Fruit fly (Drosophila melanogaster) whole organism, prepupa: Measurements from ENCODE around the gene Unc50.
A peak's percentile ranks its signal among the peaks of the same experiment; 100 is the strongest.

Experiments used
- Blimp-1 ChIP-seq: fragments of 200-800 bp; sonication (Bioruptor generic); optimal IDR thresholded peaks from 3 replicates; lab custom pipeline; 2017; ENCODE audit warnings: missing biosample characterization, missing genetic modification characterization, mild to moderate bottlenecking, moderate library complexity, missing genetic modification reagents
- CG10631 ChIP-seq: fragments of 200-800 bp; sonication (Bioruptor generic); optimal IDR thresholded peaks from 2 replicates; lab custom pipeline; 2016; ENCODE audit warnings: missing biosample characterization, missing genetic modification characterization
- CG10669 ChIP-seq: fragments of 200-800 bp; sonication (Bioruptor generic); optimal IDR thresholded peaks from 3 replicates; lab custom pipeline; 2018; ENCODE audit warnings: missing biosample characterization, mild to moderate bottlenecking, missing genetic modification characterization, moderate library complexity
- CG11294 ChIP-seq: fragments of 200-800 bp; sonication (Bioruptor generic); IDR thresholded peaks from 2 replicates; pipeline ENCODE4 v1.3.6; 2022; ENCODE audit warnings: missing biosample characterization, missing genetic modification characterization
- CG11762 ChIP-seq: fragments of 200-800 bp; sonication (Bioruptor generic); optimal IDR thresholded peaks from 3 replicates; lab custom pipeline; 2016; ENCODE audit warnings: missing biosample characterization, missing genetic modification characterization; ENCODE audit not compliant: insufficient read depth
- CG15336 ChIP-seq: fragments of 200-800 bp; sonication (Bioruptor generic); IDR thresholded peaks from 2 replicates; pipeline ENCODE4 v1.3.6; 2022; ENCODE audit warnings: missing biosample characterization, missing genetic modification characterization
- CG16779 ChIP-seq: fragments of 200-800 bp; sonication (Bioruptor generic); optimal IDR thresholded peaks from 3 replicates; lab custom pipeline; 2017; ENCODE audit warnings: missing biosample characterization, mild to moderate bottlenecking, missing genetic modification characterization
- CG31627 ChIP-seq: fragments of 200-800 bp; sonication (Bioruptor generic); optimal IDR thresholded peaks from 3 replicates; lab custom pipeline; 2016; ENCODE audit warnings: missing biosample characterization, missing genetic modification characterization
- CG4318 ChIP-seq: fragments of 200-800 bp; sonication (Bioruptor generic); optimal IDR thresholded peaks from 3 replicates; lab custom pipeline; 2017; ENCODE audit warnings: missing biosample characterization, mild to moderate bottlenecking, missing genetic modification characterization
- CG6163 ChIP-seq: fragments of 200-800 bp; sonication (Bioruptor generic); IDR thresholded peaks from 3 replicates; pipeline ENCODE4 v1.3.6; 2022; ENCODE audit warnings: missing biosample characterization, missing genetic modification characterization
- CG6276 ChIP-seq: fragments of 200-800 bp; sonication (Bioruptor generic); optimal IDR thresholded peaks from 2 replicates; lab custom pipeline; 2017; ENCODE audit warnings: missing biosample characterization, mild to moderate bottlenecking, missing genetic modification characterization
- CG6808 ChIP-seq: fragments of 200-800 bp; sonication (Bioruptor generic); optimal IDR thresholded peaks from 3 replicates; lab custom pipeline; 2017; ENCODE audit warnings: missing biosample characterization, missing genetic modification characterization, mild to moderate bottlenecking, moderate library complexity, missing genetic modification reagents
- CG6854 ChIP-seq: fragments of 200-800 bp; sonication (Bioruptor generic); optimal IDR thresholded peaks from 2 replicates; lab custom pipeline; 2017; ENCODE audit warnings: missing biosample characterization, mild to moderate bottlenecking, missing genetic modification characterization
- CG7368 ChIP-seq: fragments of 200-800 bp; sonication (Bioruptor generic); optimal IDR thresholded peaks from 3 replicates; lab custom pipeline; 2016; ENCODE audit warnings: missing biosample characterization, missing genetic modification characterization
- CG8119 ChIP-seq: fragments of 200-800 bp; sonication (Bioruptor generic); IDR thresholded peaks from 3 replicates; pipeline ENCODE4 v1.3.6; 2022; ENCODE audit warnings: missing biosample characterization, missing genetic modification characterization
- CG8319 ChIP-seq: fragments of 200-800 bp; sonication (Bioruptor generic); optimal IDR thresholded peaks from 3 replicates; lab custom pipeline; 2016; ENCODE audit warnings: missing biosample characterization, missing genetic modification characterization
- CG9139 ChIP-seq: fragments of 200-800 bp; sonication (Bioruptor generic); optimal IDR thresholded peaks from 3 replicates; lab custom pipeline; 2017; ENCODE audit warnings: missing biosample characterization, mild to moderate bottlenecking, missing genetic modification characterization
- Eip75B ChIP-seq: fragments of 200-800 bp; sonication (Bioruptor generic); optimal IDR thresholded peaks from 3 replicates; lab custom pipeline; 2016; ENCODE audit warnings: missing biosample characterization, missing genetic modification characterization
- Eip78C ChIP-seq: fragments of 200-800 bp; sonication (Bioruptor generic); peaks from one replicate; lab custom pipeline; 2016; ENCODE audit warnings: missing biosample characterization, missing genetic modification characterization
- Ets21C ChIP-seq: fragments of 200-800 bp; sonication (Bioruptor generic); optimal IDR thresholded peaks from 3 replicates; lab custom pipeline; 2016; ENCODE audit warnings: missing biosample characterization, missing genetic modification characterization
- Ets96B ChIP-seq: fragments of 200-800 bp; optimal IDR thresholded peaks from 2 replicates; lab custom pipeline; 2019; ENCODE audit warnings: missing biosample characterization, mild to moderate bottlenecking, missing genetic modification characterization, moderate library complexity
- Hr38 ChIP-seq: sonication (Bioruptor generic); optimal IDR thresholded peaks from 2 replicates; lab custom pipeline; 2016; ENCODE audit warnings: missing biosample characterization, missing genetic modification characterization
- Hr39 ChIP-seq: fragments of 200-800 bp; sonication (Bioruptor generic); optimal IDR thresholded peaks from 2 replicates; lab custom pipeline; 2016; ENCODE audit warnings: missing biosample characterization, missing genetic modification characterization
- Hr4 ChIP-seq: fragments of 200-800 bp; sonication (Bioruptor generic); optimal IDR thresholded peaks from 3 replicates; lab custom pipeline; 2016; ENCODE audit warnings: missing biosample characterization, missing genetic modification characterization
- Lpt ChIP-seq: fragments of 200-800 bp; sonication (Bioruptor generic); optimal IDR thresholded peaks from 3 replicates; lab custom pipeline; 2016; ENCODE audit warnings: missing biosample characterization, missing genetic modification characterization
- Met ChIP-seq: fragments of 200-800 bp; sonication (Bioruptor generic); optimal IDR thresholded peaks from 3 replicates; lab custom pipeline; 2016; ENCODE audit warnings: missing biosample characterization, missing genetic modification characterization
- OdsH ChIP-seq: fragments of 200-800 bp; sonication (Bioruptor generic); optimal IDR thresholded peaks from 3 replicates; lab custom pipeline; 2016; ENCODE audit warnings: missing biosample characterization, missing genetic modification characterization
- Sox14 ChIP-seq: fragments of 200-800 bp; sonication (Bioruptor generic); optimal IDR thresholded peaks from 3 replicates; lab custom pipeline; 2016; ENCODE audit warnings: missing biosample characterization, missing genetic modification characterization
- Sox15 ChIP-seq: fragments of 200-800 bp; sonication (Bioruptor generic); optimal IDR thresholded peaks from 3 replicates; lab custom pipeline; 2016; ENCODE audit warnings: missing biosample characterization, missing genetic modification characterization
- achi ChIP-seq: fragments of 200-800 bp; sonication (Bioruptor generic); optimal IDR thresholded peaks from 3 replicates; lab custom pipeline; 2016; ENCODE audit warnings: missing biosample characterization, missing genetic modification characterization
- acj6 ChIP-seq: fragments of 200-800 bp; sonication (Bioruptor generic); optimal IDR thresholded peaks from 3 replicates; lab custom pipeline; 2016; ENCODE audit warnings: missing biosample characterization, missing genetic modification characterization
- dsx ChIP-seq: fragments of 200-800 bp; optimal IDR thresholded peaks from 3 replicates; lab custom pipeline; 2019; ENCODE audit warnings: missing biosample characterization, mild to moderate bottlenecking, missing genetic modification characterization, moderate library complexity; ENCODE audit not compliant: poor library complexity, severe bottlenecking
- eg ChIP-seq: fragments of 200-800 bp; sonication (Bioruptor generic); IDR thresholded peaks from 3 replicates; pipeline ENCODE4 v1.3.6; 2022; ENCODE audit warnings: missing biosample characterization, missing genetic modification characterization
- esn ChIP-seq: fragments of 200-800 bp; sonication (Bioruptor generic); optimal IDR thresholded peaks from 2 replicates; lab custom pipeline; 2016; ENCODE audit warnings: missing biosample characterization, mild to moderate bottlenecking, missing genetic modification characterization, moderate library complexity
- fd59A ChIP-seq: fragments of 200-800 bp; sonication (Bioruptor generic); optimal IDR thresholded peaks from 2 replicates; lab custom pipeline; 2017; ENCODE audit warnings: missing biosample characterization, mild to moderate bottlenecking, missing genetic modification characterization, missing genetic modification reagents
- fkh ChIP-seq: fragments of 200-800 bp; sonication (Bioruptor generic); optimal IDR thresholded peaks from 3 replicates; lab custom pipeline; 2017; ENCODE audit warnings: missing biosample characterization, mild to moderate bottlenecking, missing genetic modification characterization, moderate library complexity
- lz ChIP-seq: fragments of 200-800 bp; sonication (Bioruptor generic); optimal IDR thresholded peaks from 3 replicates; lab custom pipeline; 2016; ENCODE audit warnings: missing biosample characterization, missing genetic modification characterization
- net ChIP-seq: fragments of 200-800 bp; sonication (Bioruptor generic); optimal IDR thresholded peaks from 3 replicates; lab custom pipeline; 2016; ENCODE audit warnings: missing biosample characterization, missing genetic modification characterization
- ss ChIP-seq, 2 experiments: fragments of 200-800 bp; sonication (Bioruptor generic); optimal IDR thresholded peaks; 2 replicates in 1 of 2; 3 replicates in 1 of 2; lab custom pipeline; 2017 to 2018; ENCODE audit warnings: mild to moderate bottlenecking in 2 of 2, missing biosample characterization in 2 of 2, missing genetic modification characterization in 2 of 2, moderate library complexity in 1 of 2
- svp ChIP-seq: fragments of 200-800 bp; sonication (Bioruptor generic); peaks from one replicate; lab custom pipeline; 2016; ENCODE audit warnings: missing biosample characterization, missing genetic modification characterization
- topi ChIP-seq: fragments of 200-800 bp; sonication (Bioruptor generic); optimal IDR thresholded peaks from 3 replicates; lab custom pipeline; 2016; ENCODE audit warnings: missing biosample characterization, missing genetic modification characterization

Gene Unc50

DNA sequence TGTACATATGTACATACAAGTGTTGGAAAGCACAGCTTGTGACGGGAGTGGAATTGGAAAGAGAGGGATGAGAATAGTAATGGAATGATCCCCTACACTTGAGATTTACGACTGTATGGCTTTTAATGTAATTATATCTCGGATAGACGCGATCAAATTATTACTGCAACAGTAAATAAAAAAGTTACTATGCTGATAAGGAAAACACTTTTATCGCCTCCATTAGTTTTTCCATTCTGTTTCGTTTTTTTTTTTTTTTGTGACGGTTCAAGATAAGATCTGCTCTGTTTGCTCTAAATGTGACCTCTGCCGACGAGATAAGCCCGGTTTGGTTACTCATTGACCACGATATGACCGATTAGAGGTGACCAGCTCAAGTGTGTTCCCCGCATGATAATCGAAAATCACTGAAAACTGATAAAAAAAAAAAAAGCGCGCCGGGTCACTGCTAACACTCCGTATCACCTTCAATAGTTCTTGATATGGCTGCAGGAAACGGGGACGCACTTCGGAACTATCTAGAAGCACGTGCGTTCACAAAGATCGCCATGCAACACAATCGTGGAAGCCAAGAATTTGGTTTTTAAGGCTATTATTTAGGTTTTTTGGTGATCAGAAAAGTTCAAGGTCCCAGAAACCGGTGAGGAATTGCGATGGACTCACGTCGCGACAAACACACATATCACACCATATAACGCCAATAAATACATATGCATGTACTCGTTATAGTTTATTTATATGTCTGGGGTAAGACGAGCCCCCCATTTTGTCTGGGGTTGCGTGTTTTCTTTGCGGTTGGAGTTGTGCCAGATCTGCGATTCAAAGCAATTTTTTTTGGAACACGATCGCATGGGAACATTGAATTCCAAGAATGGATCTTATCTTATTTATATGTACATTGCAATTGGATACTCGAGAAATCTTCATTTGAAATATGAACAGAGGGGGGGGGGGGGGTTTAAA is 5.6 kb downstream of the Unc50 start, which contains the start of gene p (continued):
- TF ChIP-seq Sox15 (no peak), fkh (GFP tag; lab: Kevin White, UChicago) (peak; percentile 80), CG9139 (GFP tag; lab: Kevin White, UChicago) (no peak), CG10631 (peak; percentile 32), ss (GFP tag; optimal IDR thresholded peaks at IDR 0.05; lab: Kevin White, UChicago) (peak in 1 of 2 experiments; percentile 66), achi (peak; percentile 71), CG7368 (GFP tag; lab: Kevin White, UChicago) (peak; percentile 73), svp (GFP tag; lab: Kevin White, UChicago) (peak; percentile 92), Hr39 (GFP tag; lab: Kevin White, UChicago) (peak; percentile 49), eg (GFP tag; lab: Robert Waterston, UW) (peak; percentile 66; the same call in 2 of the 3 replicates), CG4318 (GFP tag; lab: Kevin White, UChicago) (no peak)

DNA sequence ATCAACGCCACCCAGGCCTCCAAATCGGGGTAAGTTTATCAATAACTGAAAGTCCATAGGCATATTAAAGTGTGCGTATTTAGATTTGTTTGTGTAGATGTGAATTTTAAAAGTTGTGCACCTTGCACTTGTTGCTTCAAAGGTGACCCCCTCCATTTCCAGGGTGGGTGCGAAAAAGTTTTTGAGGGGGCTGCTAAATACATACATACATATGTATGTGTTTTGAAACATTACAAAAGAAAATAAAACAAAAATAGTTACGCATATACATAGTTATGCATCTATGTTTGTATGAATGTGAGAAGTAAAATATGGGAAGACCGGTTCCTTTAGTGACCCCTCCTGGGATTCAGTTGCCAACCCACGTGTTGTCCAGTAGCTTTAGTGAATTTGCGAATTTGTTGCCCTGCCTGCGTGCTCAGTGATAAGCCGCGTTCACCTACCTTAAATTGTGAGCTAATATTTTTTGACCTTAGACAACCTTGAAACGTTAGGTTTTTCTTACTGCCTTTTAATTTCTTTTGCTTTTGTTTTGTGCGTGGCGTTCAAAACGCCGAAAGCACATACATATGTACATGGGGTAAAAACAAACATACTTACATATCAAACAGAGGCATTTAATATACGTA is 6.4 kb downstream of the Unc50 start:
- TF ChIP-seq CG11294 (GFP tag; lab: Robert Waterston, UW) = peak; percentile 40; the same call in 1 of the 2 replicates
- no peak for TF ChIP-seq lz (GFP tag; lab: Kevin White, UChicago)
- peak; percentile 9 for TF ChIP-seq Eip75B (GFP tag; lab: Kevin White, UChicago)
- TF ChIP-seq CG8319 (GFP tag; lab: Kevin White, UChicago) = peak; percentile 40
- TF ChIP-seq CG10669 (GFP tag; lab: Kevin White, UChicago) = no peak
- no peak for TF ChIP-seq Ets21C (GFP tag; lab: Kevin White, UChicago)
- peak; percentile 17 for TF ChIP-seq Sox15
- no peak for TF ChIP-seq CG6854 (GFP tag; lab: Kevin White, UChicago)
- TF ChIP-seq Hr4 = peak; percentile 10
- TF ChIP-seq eg (GFP tag; lab: Robert Waterston, UW) = peak; percentile 64
- TF ChIP-seq CG10631 = peak; percentile 8
- TF ChIP-seq Sox14 (GFP tag; lab: Kevin White, UChicago) = peak; percentile 13
- TF ChIP-seq CG31627 = peak; percentile 24
- TF ChIP-seq CG8119 (GFP tag; lab: Robert Waterston, UW) = peak; percentile 32; the same call in 2 of the 3 replicates
- peak; percentile 41 for TF ChIP-seq acj6 (GFP tag; lab: Kevin White, UChicago)
- TF ChIP-seq Hr39 (GFP tag; lab: Kevin White, UChicago) = peak; percentile 39
- no peak for TF ChIP-seq dsx (GFP tag; lab: Kevin White, UChicago)
- TF ChIP-seq Eip78C (GFP tag; lab: Kevin White, UChicago) = peak; percentile 4
- TF ChIP-seq Ets96B (tag; lab: Kevin White, UChicago) = peak; percentile 39
- peak; percentile 41 for TF ChIP-seq CG15336
- TF ChIP-seq topi (GFP tag; lab: Kevin White, UChicago) = no peak
- peak; percentile 71 for TF ChIP-seq CG6163 (GFP tag; lab: Robert Waterston, UW)
- peak; percentile 74 for TF ChIP-seq svp (GFP tag; lab: Kevin White, UChicago)

DNA sequence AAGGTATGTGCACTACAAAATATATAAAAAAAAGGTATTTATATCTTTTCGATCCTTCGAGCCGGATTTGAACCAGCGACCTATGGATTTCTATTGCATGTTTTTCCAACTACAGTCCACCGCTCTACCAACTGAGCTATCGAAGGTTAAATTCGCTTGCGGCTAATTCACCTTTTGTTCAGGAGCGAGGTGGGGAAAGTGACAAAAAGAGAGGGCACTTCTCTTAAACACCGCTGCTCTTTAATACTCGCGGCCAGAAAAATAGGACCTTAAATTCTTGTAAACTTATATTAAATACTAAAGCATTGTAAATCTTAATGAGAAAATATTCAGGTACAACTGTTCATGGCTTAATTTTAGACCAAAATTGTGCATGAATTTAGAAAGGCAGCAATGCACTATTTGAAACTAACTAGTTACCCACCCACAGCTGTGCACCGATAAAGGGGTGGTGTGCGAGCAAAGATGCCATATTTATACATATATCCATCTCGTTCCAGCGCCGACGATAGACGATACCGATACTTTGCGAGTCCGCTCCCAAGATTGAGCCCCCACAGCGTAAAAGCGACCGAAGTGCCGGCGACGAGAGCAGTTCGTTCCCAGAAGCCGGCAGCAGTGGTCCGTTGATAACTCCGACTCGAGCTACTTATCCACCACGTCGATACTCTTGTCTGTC is 7.2 kb downstream of the Unc50 start:
- peak; percentile 98 for TF ChIP-seq svp (GFP tag; lab: Kevin White, UChicago)
- TF ChIP-seq Blimp-1 = peak; percentile 88
- TF ChIP-seq Hr38 (GFP tag; lab: Kevin White, UChicago) = peak; percentile 64
- peak; percentile 94 for TF ChIP-seq CG6854 (GFP tag; lab: Kevin White, UChicago)
- TF ChIP-seq esn (GFP tag; lab: Kevin White, UChicago) = peak; percentile 99
- TF ChIP-seq CG16779 (tag; lab: Kevin White, UChicago) = peak; percentile 97
- peak; percentile 98 for TF ChIP-seq topi (GFP tag; lab: Kevin White, UChicago)
- peak; percentile 98 for TF ChIP-seq CG10631
- peak; percentile 98 for TF ChIP-seq CG6276 (GFP tag; lab: Kevin White, UChicago)
- peak; percentile 98 for TF ChIP-seq Met
- TF ChIP-seq CG9139 (GFP tag; lab: Kevin White, UChicago) = peak; percentile 97
- TF ChIP-seq CG8319 (GFP tag; lab: Kevin White, UChicago) = peak; percentile 94
- peak; percentile 96 for TF ChIP-seq CG6808 (GFP tag; lab: Kevin White, UChicago)
- peak; percentile 95 for TF ChIP-seq CG11762 (GFP tag; lab: Kevin White, UChicago)
- TF ChIP-seq lz (GFP tag; lab: Kevin White, UChicago) = peak; percentile 98
- peak; percentile 98 for TF ChIP-seq Lpt (GFP tag; lab: Kevin White, UChicago)
- peak; percentile 80 for TF ChIP-seq fkh (GFP tag; lab: Kevin White, UChicago)
- peak; percentile 98 for TF ChIP-seq OdsH (GFP tag; lab: Kevin White, UChicago)
- TF ChIP-seq Sox14 (GFP tag; lab: Kevin White, UChicago) = peak; percentile 98
- peak; percentile 93 for TF ChIP-seq fd59A (GFP tag; lab: Kevin White, UChicago)
- TF ChIP-seq CG31627 = peak; percentile 97
- peak; percentile 99 for TF ChIP-seq net
- peak; percentile 96 for TF ChIP-seq CG4318 (GFP tag; lab: Kevin White, UChicago)
